Worm (Caenorhabditis elegans) whole organism, L1 larva: Measurements from ENCODE around the gene let-716.

Experiments
- C04F5.9 ChIP-seq: sonication (generic microtip); optimal IDR thresholded peaks from 2 replicates; lab custom pipeline; 2016; ENCODE audit warnings: missing genetic modification characterization, missing compliant biosample characterization
- F16B12.6 ChIP-seq: fragments of 150-350 bp; optimal IDR thresholded peaks from 2 replicates; lab custom pipeline; 2014; ENCODE audit warnings: missing biosample characterization, missing genetic modification characterization
- blmp-1 ChIP-seq: fragments of 150-350 bp; optimal IDR thresholded peaks from 2 replicates; lab custom pipeline; 2014; ENCODE audit warnings: missing biosample characterization, missing genetic modification characterization
- ceh-63 ChIP-seq: fragments of 200-800 bp; sonication (Bioruptor generic); optimal IDR thresholded peaks from 2 replicates; lab custom pipeline; 2018; ENCODE audit warnings: mild to moderate bottlenecking, missing genetic modification characterization, missing compliant biosample characterization
- ceh-90 ChIP-seq: sonication (generic microtip); optimal IDR thresholded peaks from 2 replicates; lab custom pipeline; 2016; ENCODE audit warnings: missing genetic modification characterization, missing compliant biosample characterization
- dpl-1 ChIP-seq, 3 experiments: fragments of 150-350 bp in 2 of 3; sonication (generic microtip) in 1 of 3; optimal IDR thresholded peaks; 2 replicates each; lab custom pipeline; 2014 to 2017; ENCODE audit warnings: missing biosample characterization in 3 of 3, missing genetic modification characterization in 3 of 3, missing genetic modification reagents in 3 of 3
- dsc-1 ChIP-seq: sonication (generic microtip); optimal IDR thresholded peaks from 2 replicates; lab custom pipeline; 2016; ENCODE audit warnings: mild to moderate bottlenecking, missing genetic modification characterization, missing compliant biosample characterization
- efl-1 ChIP-seq, 4 experiments: fragments of 150-350 bp; optimal IDR thresholded peaks in 3 of 4; peaks in 1 of 4; 1 replicate in 1 of 4; 2 replicates in 3 of 4; lab custom pipeline; 2014; ENCODE audit warnings: missing biosample characterization in 2 of 4, missing genetic modification characterization in 2 of 4, missing genetic modification reagents in 2 of 4
- efl-3 ChIP-seq: fragments of 200-800 bp; sonication (Bioruptor generic); optimal IDR thresholded peaks from 2 replicates; lab custom pipeline; 2018; ENCODE audit warnings: mild to moderate bottlenecking, missing genetic modification characterization, missing compliant biosample characterization
- egl-13 ChIP-seq: sonication (generic microtip); optimal IDR thresholded peaks from 2 replicates; lab custom pipeline; 2016; ENCODE audit warnings: missing genotype, missing genetic modification reagents, missing genetic modification characterization, missing compliant biosample characterization
- egl-27 ChIP-seq, 2 experiments: fragments of 150-350 bp in 1 of 2; sonication (generic microtip); optimal IDR thresholded peaks; 3 replicates each; lab custom pipeline; 2017 to 2018; ENCODE audit warnings: missing biosample characterization in 2 of 2, missing genetic modification characterization in 2 of 2, missing genetic modification reagents in 2 of 2
- elt-3 ChIP-seq, 6 experiments: fragments of 150-350 bp in 1 of 6; sonication (generic microtip); optimal IDR thresholded peaks; 2 replicates each; lab custom pipeline; 2017 to 2018; ENCODE audit warnings: missing biosample characterization in 6 of 6, missing genetic modification characterization in 6 of 6, inconsistent platforms in 1 of 6
- fos-1 ChIP-seq: fragments of 150-350 bp; optimal IDR thresholded peaks from 2 replicates; lab custom pipeline; 2014; ENCODE audit warnings: missing biosample characterization, missing genetic modification characterization
- grh-1 ChIP-seq: fragments of 200-800 bp; sonication (Bioruptor generic); IDR thresholded peaks from 2 replicates; pipeline ENCODE4 v1.3.6; 2022; ENCODE audit warnings: missing genetic modification reagents, missing genetic modification characterization, missing compliant biosample characterization
- hpl-2 ChIP-seq: fragments of 150-350 bp; optimal IDR thresholded peaks from 2 replicates; lab custom pipeline; 2014; ENCODE audit warnings: missing biosample characterization, missing genetic modification reagents, missing genetic modification characterization
- irx-1 ChIP-seq: sonication (generic microtip); optimal IDR thresholded peaks from 2 replicates; lab custom pipeline; 2016; ENCODE audit warnings: missing genetic modification characterization, missing compliant biosample characterization
- isw-1 ChIP-seq: fragments of 200-800 bp; sonication (Bioruptor generic); IDR thresholded peaks from 2 replicates; pipeline ENCODE4 v1.3.6; 2022; ENCODE audit warnings: missing genetic modification characterization, missing compliant biosample characterization
- lin-14 ChIP-seq: fragments of 200-800 bp; sonication (Bioruptor generic); optimal IDR thresholded peaks from 2 replicates; lab custom pipeline; 2018; ENCODE audit warnings: mild to moderate bottlenecking, missing genetic modification characterization, moderate library complexity, missing compliant biosample characterization
- lin-35 ChIP-seq, 2 experiments: fragments of 150-350 bp; optimal IDR thresholded peaks; 2 replicates each; lab custom pipeline; 2014; ENCODE audit warnings: missing biosample characterization in 2 of 2, missing genetic modification characterization in 2 of 2, missing genetic modification reagents in 2 of 2
- lin-39 ChIP-seq: fragments of 150-350 bp; optimal IDR thresholded peaks from 2 replicates; lab custom pipeline; 2014; ENCODE audit warnings: missing biosample characterization, missing genetic modification reagents, missing genetic modification characterization
- lsy-2 ChIP-seq, 2 experiments: fragments of 150-350 bp; optimal IDR thresholded peaks; 2 replicates each; lab custom pipeline; 2014; ENCODE audit warnings: missing biosample characterization in 2 of 2, missing genetic modification characterization in 2 of 2
- mdl-1 ChIP-seq, 2 experiments: fragments of 150-350 bp; optimal IDR thresholded peaks; 2 replicates each; lab custom pipeline; 2014 to 2017; ENCODE audit warnings: missing biosample characterization in 2 of 2, missing genetic modification characterization in 2 of 2, inconsistent platforms in 1 of 2
- mef-2 ChIP-seq: fragments of 150-350 bp; optimal IDR thresholded peaks from 2 replicates; lab custom pipeline; 2014; ENCODE audit warnings: missing biosample characterization, missing genetic modification characterization
- mep-1 ChIP-seq: fragments of 150-350 bp; optimal IDR thresholded peaks from 2 replicates; lab custom pipeline; 2014; ENCODE audit warnings: missing biosample characterization, missing genetic modification characterization
- nhr-12 ChIP-seq: sonication (generic microtip); optimal IDR thresholded peaks from 2 replicates; lab custom pipeline; 2017; ENCODE audit warnings: missing biosample characterization, missing genetic modification characterization
- nhr-19 ChIP-seq: fragments of 200-800 bp; sonication (Bioruptor generic); conservative IDR thresholded peaks from 2 replicates; pipeline ENCODE4 v1.3.6; 2022; ENCODE audit warnings: missing genetic modification characterization, missing compliant biosample characterization
- nhr-20 ChIP-seq: sonication (generic microtip); optimal IDR thresholded peaks from 2 replicates; lab custom pipeline; 2016; ENCODE audit warnings: mild to moderate bottlenecking, missing genetic modification characterization, missing compliant biosample characterization
- nhr-47 ChIP-seq: sonication (generic microtip); optimal IDR thresholded peaks from 2 replicates; lab custom pipeline; 2016; ENCODE audit warnings: mild to moderate bottlenecking, missing genetic modification characterization, moderate library complexity, missing compliant biosample characterization
- nhr-71 ChIP-seq: sonication (generic microtip); optimal IDR thresholded peaks from 2 replicates; lab custom pipeline; 2016; ENCODE audit warnings: mild to moderate bottlenecking, missing genetic modification characterization, moderate library complexity, missing compliant biosample characterization
- nhr-76 ChIP-seq: sonication (generic microtip); optimal IDR thresholded peaks from 2 replicates; lab custom pipeline; 2017; ENCODE audit warnings: missing biosample characterization, missing genetic modification characterization
- nhr-77 ChIP-seq: fragments of 150-350 bp; optimal IDR thresholded peaks from 2 replicates; lab custom pipeline; 2014; ENCODE audit warnings: missing biosample characterization, missing genetic modification characterization
- nhr-85 ChIP-seq: sonication (generic microtip); peaks from one replicate; lab custom pipeline; 2016; ENCODE audit warnings: missing genetic modification characterization, inconsistent platforms, missing compliant biosample characterization
- nhr-90 ChIP-seq: sonication (generic microtip); optimal IDR thresholded peaks from 2 replicates; lab custom pipeline; 2016; ENCODE audit warnings: mild to moderate bottlenecking, missing genetic modification characterization, missing compliant biosample characterization; ENCODE audit not compliant: poor library complexity
- rnt-1 ChIP-seq: sonication (generic microtip); optimal IDR thresholded peaks from 2 replicates; lab custom pipeline; 2016; ENCODE audit warnings: mild to moderate bottlenecking, missing genetic modification characterization, moderate library complexity, missing compliant biosample characterization
- skn-1 ChIP-seq: fragments of 150-350 bp; optimal IDR thresholded peaks from 2 replicates; lab custom pipeline; 2014; ENCODE audit warnings: missing biosample characterization, missing genetic modification characterization
- snu-23 ChIP-seq: sonication (generic microtip); optimal IDR thresholded peaks from 2 replicates; lab custom pipeline; 2016; ENCODE audit warnings: missing genetic modification characterization, missing compliant biosample characterization
- sptf-1 ChIP-seq: fragments of 150-350 bp; optimal IDR thresholded peaks from 2 replicates; lab custom pipeline; 2014; ENCODE audit warnings: missing biosample characterization, missing genetic modification characterization
- sup-37 ChIP-seq: fragments of 200-800 bp; sonication (Bioruptor generic); optimal IDR thresholded peaks from 2 replicates; lab custom pipeline; 2018; ENCODE audit warnings: mild to moderate bottlenecking, missing genetic modification characterization, missing compliant biosample characterization
- swsn-7 ChIP-seq: sonication (generic microtip); optimal IDR thresholded peaks from 2 replicates; lab custom pipeline; 2016; ENCODE audit warnings: missing genetic modification characterization, missing compliant biosample characterization
- unc-130 ChIP-seq: fragments of 150-350 bp; optimal IDR thresholded peaks from 2 replicates; lab custom pipeline; 2017; ENCODE audit warnings: missing biosample characterization, missing genetic modification characterization, inconsistent platforms
- unc-86 ChIP-seq: sonication (generic microtip); optimal IDR thresholded peaks from 2 replicates; lab custom pipeline; 2016; ENCODE audit warnings: missing genetic modification characterization, missing compliant biosample characterization
- vab-15 ChIP-seq: sonication (generic microtip); optimal IDR thresholded peaks from 2 replicates; lab custom pipeline; 2017; ENCODE audit warnings: missing genotype, mild to moderate bottlenecking, missing genetic modification characterization, missing compliant biosample characterization
- zip-4 ChIP-seq: fragments of 200-800 bp; sonication (Bioruptor generic); optimal IDR thresholded peaks from 2 replicates; lab custom pipeline; 2018; ENCODE audit warnings: mild to moderate bottlenecking, missing genetic modification characterization, moderate library complexity, missing compliant biosample characterization
- ztf-4 ChIP-seq: fragments of 150-350 bp; optimal IDR thresholded peaks from 2 replicates; lab custom pipeline; 2014; ENCODE audit warnings: missing biosample characterization, missing genetic modification characterization

The let-716 gene

ce11 chrIII:6362323-6362922 lies 20.9 kb upstream of the let-716 start (continued):
- TF ChIP-seq blmp-1 (tag; lab: Kevin White, UChicago) (peak; percentile 77), nhr-20 (tag; lab: Kevin White, UChicago) (peak; percentile 90), lin-35 (GFP tag; optimal IDR thresholded peaks at IDR 0.05; lab: Kevin White, UChicago) (peak in 1 of 2 experiments; percentile 54), isw-1 (GFP tag; lab: Robert Waterston, UW) (no peak), F16B12.6 (tag; lab: Kevin White, UChicago) (peak; percentile 31), vab-15 (tag; lab: Kevin White, UChicago) (peak; percentile 2), nhr-71 (tag; lab: Kevin White, UChicago) (peak; percentile 93), grh-1 (GFP tag; lab: Robert Waterston, UW) (peak; percentile 57), C04F5.9 (no peak)

ce11 chrIII:6364395-6364794 lies 19.0 kb upstream of the let-716 start:
- TF ChIP-seq lin-35 (GFP tag; optimal IDR thresholded peaks at IDR 0.05; lab: Kevin White, UChicago) (peak in 1 of 2 experiments; percentile 10), blmp-1 (tag; lab: Kevin White, UChicago) (peak; percentile 94), lsy-2 (tag; optimal IDR thresholded peaks at IDR 0.05; lab: Kevin White, UChicago) (peak; percentile 46 to 59), snu-23 (GFP tag; lab: Kevin White, UChicago) (peak; percentile 60), swsn-7 (peak; percentile 4), dpl-1 (GFP tag; optimal IDR thresholded peaks at IDR 0.05; lab: Kevin White, UChicago) (no peak), egl-13 (no peak), nhr-20 (tag; lab: Kevin White, UChicago) (peak; percentile 65), nhr-19 (peak; percentile 35), nhr-85 (tag; lab: Kevin White, UChicago) (peak; percentile 96), nhr-47 (tag; lab: Kevin White, UChicago) (peak; percentile 53), fos-1 (tag; lab: Kevin White, UChicago) (no peak), egl-27 (tag; optimal IDR thresholded peaks at IDR 0.05; lab: Kevin White, UChicago) (no peak), zip-4 (no peak), lin-14 (GFP tag; lab: Kevin White, UChicago) (peak; percentile 81), lin-39 (tag; lab: Kevin White, UChicago) (peak; percentile 58), efl-3 (peak; percentile 34), nhr-71 (tag; lab: Kevin White, UChicago) (peak; percentile 75), ceh-90 (tag; lab: Kevin White, UChicago) (no peak), ztf-4 (tag; lab: Kevin White, UChicago) (no peak), irx-1 (tag; lab: Kevin White, UChicago) (peak; percentile 22), rnt-1 (tag; lab: Kevin White, UChicago) (peak; percentile 75), mef-2 (tag; lab: Kevin White, UChicago) (peak; percentile 21), mdl-1 (tag; optimal IDR thresholded peaks at IDR 0.05; lab: Kevin White, UChicago) (no peak), elt-3 (tag; optimal IDR thresholded peaks at IDR 0.05; lab: Kevin White, UChicago) (peak in 1 of 6 experiments; percentile 27), efl-1 (optimal IDR thresholded peaks at IDR 0.05; lab: Kevin White, UChicago) (peak in 1 of 2 experiments; percentile 4), efl-1 (GFP tag; optimal IDR thresholded peaks at IDR 0.05 in 1 of 2; lab: Kevin White, UChicago) (no peak), nhr-90 (tag; lab: Kevin White, UChicago) (peak; percentile 31), unc-130 (no peak), mep-1 (peak; percentile 65), nhr-12 (tag; lab: Kevin White, UChicago) (no peak)
- TF ChIP-seq, all 84 proteins: peak for 20

- TF ChIP-seq rnt-1 (tag; lab: Kevin White, UChicago) (peak; percentile 32), egl-27 (tag; optimal IDR thresholded peaks at IDR 0.05; lab: Kevin White, UChicago) (no peak), skn-1 (no peak), blmp-1 (tag; lab: Kevin White, UChicago) (peak; percentile 18), unc-130 (no peak), lsy-2 (tag; optimal IDR thresholded peaks at IDR 0.05; lab: Kevin White, UChicago) (peak; percentile 18 to 37), nhr-71 (tag; lab: Kevin White, UChicago) (peak; percentile 31), hpl-2 (no peak), sup-37 (GFP tag; lab: Kevin White, UChicago) (no peak), swsn-7 (no peak), mdl-1 (tag; optimal IDR thresholded peaks at IDR 0.05; lab: Kevin White, UChicago) (no peak), lin-39 (tag; lab: Kevin White, UChicago) (no peak), nhr-77 (tag; lab: Kevin White, UChicago) (no peak), nhr-76 (tag; lab: Kevin White, UChicago) (no peak), efl-1 (optimal IDR thresholded peaks at IDR 0.05; lab: Kevin White, UChicago) (peak in 1 of 2 experiments; percentile 0), efl-1 (GFP tag; optimal IDR thresholded peaks at IDR 0.05 in 1 of 2; lab: Kevin White, UChicago) (peak; percentile 3 to 80), unc-86 (tag; lab: Kevin White, UChicago) (no peak), ceh-63 (GFP tag; lab: Kevin White, UChicago) (no peak), sptf-1 (tag; lab: Kevin White, UChicago) (no peak), irx-1 (tag; lab: Kevin White, UChicago) (no peak), lin-14 (GFP tag; lab: Kevin White, UChicago) (peak; percentile 41), dsc-1 (no peak), nhr-85 (tag; lab: Kevin White, UChicago) (peak; percentile 64), snu-23 (GFP tag; lab: Kevin White, UChicago) (peak; percentile 14)
Measured at ce11 chrIII:6367712-6368111, 15.6 kb upstream of the let-716 start, which contains the start of the genes C56G2.15 and thoc-2. TSS of gene C56G2.15 (minus strand) at chrIII:6367899. TSS of gene thoc-2 (plus strand) at chrIII:6368042.
